Worm (Caenorhabditis elegans): ENCODE results near the gene F13A2.4.

The F13A2.4 gene

ce11 chrV:4428202-4428601, 28.2 kb upstream of the F13A2.4 start, which contains the start of gene Y47D7A.11:
Gene Y47D7A.11, minus strand, starts transcription at chrV:4428302.
- TF ChIP-seq unc-62 (GFP tag; optimal IDR thresholded peaks at IDR 0.05 in 1 of 2) (peak in 1 of 2 experiments; percentile 28), unc-62 (tag; optimal IDR thresholded peaks at IDR 0.05) (no peak), R02D3.7 (tag; optimal IDR thresholded peaks at IDR 0.05) (no peak)

- no peak for TF ChIP-seq spr-1 (tag; optimal IDR thresholded peaks at IDR 0.05)
- no peak for TF ChIP-seq ces-1 (GFP tag; optimal IDR thresholded peaks at IDR 0.05)
- TF ChIP-seq attf-4 (tag; optimal IDR thresholded peaks at IDR 0.05) = no peak
- no peak for TF ChIP-seq nhr-42 (GFP tag; IDR thresholded peaks at IDR 0.05)
- no peak for TF ChIP-seq ama-1 (optimal IDR thresholded peaks at IDR 0.05)
- no peak for TF ChIP-seq lin-15B (tag; optimal IDR thresholded peaks at IDR 0.05)
- no peak for TF ChIP-seq ceh-62 (tag; optimal IDR thresholded peaks at IDR 0.05)
- no peak for TF ChIP-seq pha-4 (GFP tag; IDR thresholded peaks at IDR 0.05)
- no peak for TF ChIP-seq pha-4 (tag; optimal IDR thresholded peaks at IDR 0.05)
- no peak for TF ChIP-seq ceh-32 (tag; optimal IDR thresholded peaks at IDR 0.05; ENCODE audit: poor library complexity)
- no peak for TF ChIP-seq cey-2 (tag; optimal IDR thresholded peaks at IDR 0.05; ENCODE audit: borderline replicate concordance, insufficient read depth)
- no peak for TF ChIP-seq T20F7.1 (GFP tag; optimal IDR thresholded peaks at IDR 0.05)
- TF ChIP-seq Y75B8A.6 (GFP tag; IDR thresholded peaks at IDR 0.05) = no peak
- no peak for TF ChIP-seq mdl-1 (tag; optimal IDR thresholded peaks at IDR 0.05)
Measured at ce11 chrV:4423860-4424401, 23.9 kb upstream of the F13A2.4 start, which contains the start of the genes Y47D7A.9 and Y47D7A.19. Gene Y47D7A.9, minus strand, starts transcription at chrV:4423960. Gene Y47D7A.19, plus strand, starts transcription at chrV:4424351.

DNA sequence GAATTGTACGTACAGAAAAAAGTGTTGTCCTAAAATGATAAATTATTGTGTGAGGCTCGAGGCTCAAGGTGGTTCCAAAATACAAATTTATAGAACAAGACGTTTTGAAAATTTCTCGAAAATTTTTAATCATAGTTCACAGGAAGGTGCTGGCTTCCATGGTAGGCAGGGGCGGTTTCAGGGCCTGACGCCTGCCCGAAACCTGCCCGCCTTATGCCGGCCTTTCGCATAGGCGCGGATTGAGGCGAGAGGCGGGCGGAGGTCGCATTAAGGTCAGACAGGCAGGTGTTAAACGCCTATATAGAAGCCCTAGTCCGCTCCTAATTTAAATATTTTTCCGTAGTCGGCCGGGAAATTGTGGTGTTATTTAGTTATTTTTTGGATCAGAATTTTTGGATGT, 23.1 kb upstream of the F13A2.4 start:
- TF ChIP-seq unc-62 (GFP tag; optimal IDR thresholded peaks at IDR 0.05 in 1 of 2) = no peak
- TF ChIP-seq unc-62 (tag; optimal IDR thresholded peaks at IDR 0.05) = no peak
- TF ChIP-seq set-16 (GFP tag; IDR thresholded peaks at IDR 0.05) = peak; percentile 63; the same call in 1 of the 2 replicates

ce11 chrV:4422127-4422526, 22.1 kb upstream of the F13A2.4 start, which contains the start of gene skr-7:
Gene skr-7, plus strand, starts transcription at chrV:4422427.
- TF ChIP-seq dmd-8 (GFP tag; IDR thresholded peaks at IDR 0.05) = no peak
- TF ChIP-seq dpl-1 (GFP tag; optimal IDR thresholded peaks at IDR 0.05) = no peak
- no peak for TF ChIP-seq F44E2.7 (GFP tag; IDR thresholded peaks at IDR 0.05)
- no peak for TF ChIP-seq ceh-28 (tag; optimal IDR thresholded peaks at IDR 0.05)
- no peak for TF ChIP-seq Y105C5A.15 (GFP tag; IDR thresholded peaks at IDR 0.05)
- no peak for TF ChIP-seq daf-8 (GFP tag; IDR thresholded peaks at IDR 0.05)
- no peak for TF ChIP-seq nhr-10 (tag; optimal IDR thresholded peaks at IDR 0.05)
- no peak for TF ChIP-seq ama-1 (optimal IDR thresholded peaks at IDR 0.05)
- TF ChIP-seq cey-2 (tag; optimal IDR thresholded peaks at IDR 0.05; ENCODE audit: borderline replicate concordance, insufficient read depth) = no peak
- no peak for TF ChIP-seq ceh-62 (tag; optimal IDR thresholded peaks at IDR 0.05)
- no peak for TF ChIP-seq jun-1 (tag; optimal IDR thresholded peaks at IDR 0.05)
- no peak for TF ChIP-seq nhr-237 (tag; optimal IDR thresholded peaks at IDR 0.05)
- no peak for TF ChIP-seq lir-3 (tag; optimal IDR thresholded peaks at IDR 0.05)
- TF ChIP-seq tag-97 (GFP tag; IDR thresholded peaks at IDR 0.05) = no peak
- no peak for TF ChIP-seq fos-1 (tag; optimal IDR thresholded peaks at IDR 0.05)
- TF ChIP-seq unc-130 (GFP tag; optimal IDR thresholded peaks at IDR 0.05) = no peak
- no peak for TF ChIP-seq tra-1 (GFP tag; IDR thresholded peaks at IDR 0.05)
- TF ChIP-seq nhr-102 (tag; optimal IDR thresholded peaks at IDR 0.05) = no peak
- no peak for TF ChIP-seq ceh-32 (tag; optimal IDR thresholded peaks at IDR 0.05; ENCODE audit: poor library complexity)
- no peak for TF ChIP-seq ztf-11 (tag; optimal IDR thresholded peaks at IDR 0.05)

DNA sequence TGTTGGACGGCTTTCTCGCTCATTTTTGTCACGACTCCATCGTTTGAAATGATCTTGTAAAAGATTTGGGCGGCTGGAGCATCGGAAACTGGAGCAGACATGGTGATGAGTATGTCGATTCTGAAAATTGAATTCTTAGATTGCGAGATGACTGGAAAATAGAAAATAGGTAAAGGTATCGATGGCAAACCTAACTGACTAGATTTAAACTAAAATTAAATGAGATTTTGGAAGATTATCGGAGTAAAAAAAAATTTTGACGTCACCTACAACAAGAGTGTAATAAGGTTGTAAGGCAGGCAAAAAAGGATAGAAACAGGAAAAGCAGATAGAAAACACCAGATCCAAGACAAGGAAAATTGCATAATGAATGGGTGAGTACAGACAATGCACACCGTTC, 21.5 kb upstream of the F13A2.4 start, which contains the start of gene skr-14:
Gene skr-14 (minus strand): TSS at position 101 of the 400 bp plus-strand sequence.
- TF ChIP-seq lin-15B (tag; optimal IDR thresholded peaks at IDR 0.05) (no peak), nhr-6 (tag; optimal IDR thresholded peaks at IDR 0.05) (no peak), Y48G9A.11 (GFP tag; IDR thresholded peaks at IDR 0.05) (no peak), unc-130 (GFP tag; optimal IDR thresholded peaks at IDR 0.05) (no peak), ceh-28 (tag; optimal IDR thresholded peaks at IDR 0.05) (no peak), ZK546.5 (tag; optimal IDR thresholded peaks at IDR 0.05) (no peak), ama-1 (optimal IDR thresholded peaks at IDR 0.05) (no peak), aha-1 (tag) (no peak), daf-12 (tag; optimal IDR thresholded peaks at IDR 0.05) (no peak), egl-43 (GFP tag; IDR thresholded peaks at IDR 0.05) (no peak), tra-1 (GFP tag; IDR thresholded peaks at IDR 0.05) (no peak)
